Worm (Caenorhabditis elegans): ENCODE results near the gene W03C9.1.
A peak's percentile ranks its signal among the peaks of the same experiment; 100 is the strongest.

ce11 chrII:11978478-11978877 lies 16.6 kb upstream of the W03C9.1 start:
- no peak for TF ChIP-seq bed-1 (GFP tag; IDR thresholded peaks at IDR 0.05)
- no peak for TF ChIP-seq chd-7 (tag; optimal IDR thresholded peaks at IDR 0.05)
- no peak for TF ChIP-seq ets-4 (GFP tag; optimal IDR thresholded peaks at IDR 0.05)
- peak; percentile 32; the same call in 1 of the 2 replicates for TF ChIP-seq B0336.3 (GFP tag; IDR thresholded peaks at IDR 0.05)
- no peak for TF ChIP-seq dpl-1 (GFP tag; optimal IDR thresholded peaks at IDR 0.05)
- TF ChIP-seq zim-3 (tag; optimal IDR thresholded peaks at IDR 0.05): no peak
- no peak for TF ChIP-seq dpff-1 (tag; optimal IDR thresholded peaks at IDR 0.05)
- no peak for TF ChIP-seq B0019.2 (GFP tag; conservative IDR thresholded peaks at IDR 0.05)
- TF ChIP-seq nhr-27 (tag; optimal IDR thresholded peaks at IDR 0.05): no peak
- no peak for TF ChIP-seq nhr-90 (tag; optimal IDR thresholded peaks at IDR 0.05)

Measured in whole organism, young adult.